Fruit fly (Drosophila melanogaster) whole organism, adult: ENCODE results near the gene FMRFaR.

Experiments used
- CG14711 ChIP-seq: fragments of 200-800 bp; sonication (Bioruptor generic); optimal IDR thresholded peaks from 2 replicates; lab custom pipeline; 2018; ENCODE audit warnings: missing biosample characterization, mild to moderate bottlenecking, missing genetic modification characterization, moderate library complexity
- kay ChIP-seq: fragments of 200-800 bp; sonication (Bioruptor generic); peaks from one replicate; lab custom pipeline; 2016; ENCODE audit warnings: missing biosample characterization, missing genetic modification characterization, borderline replicate concordance
- pad ChIP-seq: fragments of 200-800 bp; sonication (Bioruptor generic); optimal IDR thresholded peaks from 3 replicates; lab custom pipeline; 2017; ENCODE audit warnings: missing biosample characterization, missing genetic modification characterization, mild to moderate bottlenecking, moderate library complexity, missing genetic modification reagents

- TF ChIP-seq kay (GFP tag; lab: Kevin White, UChicago) (no peak), CG14711 (peak; percentile 79), pad (no peak)
Observed at dm6 chr3L:3035769-3036583, 34.5 kb downstream of the FMRFaR start.
